Fruit fly (Drosophila melanogaster) whole organism, wandering third instar larva: ENCODE measurements around the gene CG18754.

ENCODE experiments used
- Abd-B ChIP-seq: fragments of >200 bp; optimal IDR thresholded peaks from 2 replicates; lab custom pipeline; 2017; ENCODE audit warnings: missing biosample characterization, missing genetic modification characterization
- CG32264 ChIP-seq: fragments of 200-800 bp; sonication (Bioruptor generic); optimal IDR thresholded peaks from 2 replicates; lab custom pipeline; 2016; ENCODE audit warnings: missing biosample characterization, missing genetic modification characterization
- CG9705 ChIP-seq: fragments of 200-800 bp; sonication (Bioruptor generic); optimal IDR thresholded peaks from 2 replicates; lab custom pipeline; 2018; ENCODE audit warnings: missing biosample characterization, mild to moderate bottlenecking, missing genetic modification characterization
- CrebA ChIP-seq: fragments of 200-800 bp; sonication (Bioruptor generic); optimal IDR thresholded peaks from 2 replicates; lab custom pipeline; 2016; ENCODE audit warnings: missing biosample characterization, mild to moderate bottlenecking, missing genetic modification characterization, borderline replicate concordance
- Dfd ChIP-seq: fragments of >200 bp; optimal IDR thresholded peaks from 2 replicates; lab custom pipeline; 2017; ENCODE audit warnings: missing biosample characterization, missing genetic modification characterization
- Dif ChIP-seq: fragments of 200-275, 200-300 bp; sonication (Bioruptor generic); optimal IDR thresholded peaks from 2 replicates; lab custom pipeline; 2018; ENCODE audit warnings: missing biosample characterization, missing genetic modification characterization; ENCODE audit not compliant: partially characterized antibody
- HLH106 ChIP-seq: fragments of 200-800 bp; optimal IDR thresholded peaks from 3 replicates; lab custom pipeline; 2019; ENCODE audit warnings: missing biosample characterization, mild to moderate bottlenecking, missing genetic modification characterization, moderate library complexity
- Hnf4 ChIP-seq: fragments of 200-800 bp; sonication (Bioruptor generic); optimal IDR thresholded peaks from 2 replicates; lab custom pipeline; 2016; ENCODE audit warnings: missing biosample characterization, mild to moderate bottlenecking, missing genetic modification characterization
- Hr78 ChIP-seq: fragments of >200 bp; optimal IDR thresholded peaks from 2 replicates; lab custom pipeline; 2017; ENCODE audit warnings: missing biosample characterization, missing genetic modification characterization
- Hr83 ChIP-seq: fragments of 200-300 bp; sonication (Bioruptor generic); optimal IDR thresholded peaks from 2 replicates; lab custom pipeline; 2016; ENCODE audit warnings: missing biosample characterization, mild to moderate bottlenecking, missing genetic modification characterization, moderate library complexity; ENCODE audit not compliant: poor library complexity, severe bottlenecking
- Jra ChIP-seq: sonication (Bioruptor generic); optimal IDR thresholded peaks from 2 replicates; lab custom pipeline; 2016; ENCODE audit warnings: missing biosample characterization, missing genetic modification characterization
- Mio ChIP-seq: sonication (Bioruptor generic); optimal IDR thresholded peaks from 2 replicates; lab custom pipeline; 2016; ENCODE audit warnings: missing biosample characterization, missing genetic modification characterization
- Myc ChIP-seq: fragments of >200 bp; optimal IDR thresholded peaks from 2 replicates; lab custom pipeline; 2017
- OdsH ChIP-seq: fragments of 200-800 bp; sonication (Bioruptor generic); optimal IDR thresholded peaks from 2 replicates; lab custom pipeline; 2016; ENCODE audit warnings: missing biosample characterization, mild to moderate bottlenecking, missing genetic modification characterization
- Rel ChIP-seq, 2 experiments: fragments of 200-800 bp; sonication (Bioruptor generic) in 1 of 2; optimal IDR thresholded peaks; 2 replicates in 1 of 2; 3 replicates in 1 of 2; lab custom pipeline; 2016 to 2019; ENCODE audit warnings: mild to moderate bottlenecking in 2 of 2, missing biosample characterization in 2 of 2, missing genetic modification characterization in 2 of 2, moderate library complexity in 1 of 2
- Sp1 ChIP-seq: fragments of 200-800 bp; sonication (Bioruptor generic); optimal IDR thresholded peaks from 3 replicates; lab custom pipeline; 2019; ENCODE audit warnings: missing biosample characterization, mild to moderate bottlenecking, missing genetic modification characterization, moderate library complexity
- Vsx2 ChIP-seq: fragments of 200-300, 225-300 bp; sonication (Bioruptor generic); optimal IDR thresholded peaks from 2 replicates; lab custom pipeline; 2018; ENCODE audit warnings: missing biosample characterization, missing genetic modification characterization; ENCODE audit not compliant: partially characterized antibody
- br ChIP-seq: fragments of 200-800 bp; sonication (Bioruptor generic); optimal IDR thresholded peaks from 2 replicates; lab custom pipeline; 2016; ENCODE audit warnings: missing biosample characterization, missing genetic modification characterization
- brk ChIP-seq: fragments of 200-800 bp; sonication (Bioruptor generic); optimal IDR thresholded peaks from 2 replicates; lab custom pipeline; 2016; ENCODE audit warnings: missing biosample characterization, mild to moderate bottlenecking, missing genetic modification characterization
- dl ChIP-seq, 2 experiments: fragments of 175-275, 200-275 bp in 1 of 2; fragments of 200-275 bp in 1 of 2; sonication (Bioruptor generic); optimal IDR thresholded peaks; lab custom pipeline; 2018; ENCODE audit warnings: mild to moderate bottlenecking in 2 of 2, missing biosample characterization in 2 of 2, missing genetic modification characterization in 2 of 2, moderate library complexity in 2 of 2; ENCODE audit not compliant: partially characterized antibody in 2 of 2, insufficient read depth in 1 of 2
- dmrt93B ChIP-seq: fragments of 200-800 bp; sonication (Bioruptor generic); optimal IDR thresholded peaks from 2 replicates; lab custom pipeline; 2018; ENCODE audit warnings: missing biosample characterization, mild to moderate bottlenecking, missing genetic modification characterization
- dsf ChIP-seq: sonication (Bioruptor generic); optimal IDR thresholded peaks from 2 replicates; lab custom pipeline; 2016; ENCODE audit warnings: missing biosample characterization, missing genetic modification characterization, borderline replicate concordance
- ey ChIP-seq: fragments of 200-800 bp; sonication (Bioruptor generic); optimal IDR thresholded peaks from 2 replicates; lab custom pipeline; 2016; ENCODE audit warnings: missing biosample characterization, missing genetic modification characterization
- foxo ChIP-seq, 2 experiments: fragments of 200-800 bp; sonication (Bioruptor generic); optimal IDR thresholded peaks; 2 replicates in 1 of 2; 3 replicates in 1 of 2; lab custom pipeline; 2016 to 2017; ENCODE audit warnings: missing biosample characterization in 2 of 2, missing genetic modification characterization in 2 of 2
- fru ChIP-seq: fragments of 200-800 bp; sonication (Bioruptor generic); optimal IDR thresholded peaks from 3 replicates; lab custom pipeline; 2016; ENCODE audit warnings: missing biosample characterization, mild to moderate bottlenecking, missing genetic modification characterization
- h ChIP-seq: fragments of 200-800 bp; sonication (Bioruptor generic); optimal IDR thresholded peaks from 3 replicates; lab custom pipeline; 2016; ENCODE audit warnings: missing biosample characterization, mild to moderate bottlenecking, missing genetic modification characterization
- jim ChIP-seq: fragments of 175-275, 200-325 bp; sonication (Bioruptor generic); optimal IDR thresholded peaks from 2 replicates; lab custom pipeline; 2016; ENCODE audit warnings: missing biosample characterization, mild to moderate bottlenecking, missing genetic modification characterization
- lola ChIP-seq: fragments of >200 bp; optimal IDR thresholded peaks from 2 replicates; lab custom pipeline; 2017; ENCODE audit warnings: missing biosample characterization, missing genetic modification characterization
- pan ChIP-seq: fragments of >200 bp; optimal IDR thresholded peaks from 2 replicates; lab custom pipeline; 2017
- psq ChIP-seq: fragments of 200-800 bp; sonication (Bioruptor generic); optimal IDR thresholded peaks from 3 replicates; lab custom pipeline; 2017; ENCODE audit warnings: missing biosample characterization, mild to moderate bottlenecking, missing genetic modification characterization, moderate library complexity
- rgr ChIP-seq: fragments of 200-800 bp; sonication (Bioruptor generic); optimal IDR thresholded peaks from 3 replicates; lab custom pipeline; 2016; ENCODE audit warnings: missing biosample characterization, mild to moderate bottlenecking, missing genetic modification characterization
- sage ChIP-seq: fragments of 200-800 bp; sonication (Bioruptor generic); optimal IDR thresholded peaks from 2 replicates; lab custom pipeline; 2016; ENCODE audit warnings: missing biosample characterization, mild to moderate bottlenecking, missing genetic modification characterization
- sv ChIP-seq: fragments of 200-800 bp; sonication (Bioruptor generic); optimal IDR thresholded peaks from 3 replicates; lab custom pipeline; 2016; ENCODE audit warnings: missing biosample characterization, missing genetic modification characterization
- tai ChIP-seq: sonication (Bioruptor generic); optimal IDR thresholded peaks from 2 replicates; lab custom pipeline; 2016; ENCODE audit warnings: missing biosample characterization, missing genetic modification characterization
- usp ChIP-seq: fragments of >200 bp; optimal IDR thresholded peaks from 2 replicates; lab custom pipeline; 2017; ENCODE audit warnings: missing biosample characterization, missing genetic modification characterization
- woc ChIP-seq: sonication (Bioruptor generic); optimal IDR thresholded peaks from 2 replicates; lab custom pipeline; 2016; ENCODE audit warnings: missing biosample characterization, mild to moderate bottlenecking, missing genetic modification characterization

CG18754 gene

DNA sequence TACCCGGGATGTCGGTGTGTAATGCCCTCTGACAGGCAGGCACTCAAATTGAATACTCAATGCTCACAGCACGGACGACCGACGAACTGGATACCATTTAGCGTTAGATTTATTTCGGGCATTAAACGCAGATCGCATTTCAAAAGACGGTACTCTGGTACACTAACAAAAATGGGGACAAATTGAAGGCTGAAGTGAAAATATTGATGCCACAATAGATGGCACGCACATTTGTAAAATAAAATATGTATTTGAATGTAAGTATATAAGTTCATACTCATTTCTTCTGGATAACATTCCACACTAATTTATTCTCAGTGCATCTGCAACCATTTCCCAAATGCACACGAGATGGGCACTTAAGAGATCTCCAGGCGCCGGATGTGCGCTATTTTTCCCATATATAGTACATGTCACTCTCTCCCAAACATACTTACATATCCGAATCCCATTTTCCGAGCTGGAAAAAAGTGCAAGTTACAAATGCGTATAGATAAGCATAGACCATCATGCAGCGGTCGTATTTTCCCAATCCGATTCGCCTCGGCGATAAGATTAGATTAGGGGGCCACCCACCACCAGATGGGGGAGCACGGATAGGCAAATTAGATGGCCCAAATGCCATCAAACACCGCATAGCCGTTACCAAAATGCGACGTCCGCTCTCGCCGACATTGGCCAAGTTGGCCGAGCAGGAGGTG, 25.8 kb downstream of the CG18754 start, which contains the start of gene CG10301:
Gene CG10301 (plus strand): TSS at position 651 of the 701 bp plus-strand sequence.
- TF ChIP-seq OdsH (GFP tag; lab: Kevin White, UChicago), result no peak
- peak; percentile 35 for TF ChIP-seq sv (GFP tag; lab: Kevin White, UChicago)
- TF ChIP-seq ey (GFP tag; lab: Kevin White, UChicago), result no peak
- no peak for TF ChIP-seq CG9705 (GFP tag; lab: Kevin White, UChicago)
- TF ChIP-seq pan (lab: Kevin White, UChicago), result no peak

DNA sequence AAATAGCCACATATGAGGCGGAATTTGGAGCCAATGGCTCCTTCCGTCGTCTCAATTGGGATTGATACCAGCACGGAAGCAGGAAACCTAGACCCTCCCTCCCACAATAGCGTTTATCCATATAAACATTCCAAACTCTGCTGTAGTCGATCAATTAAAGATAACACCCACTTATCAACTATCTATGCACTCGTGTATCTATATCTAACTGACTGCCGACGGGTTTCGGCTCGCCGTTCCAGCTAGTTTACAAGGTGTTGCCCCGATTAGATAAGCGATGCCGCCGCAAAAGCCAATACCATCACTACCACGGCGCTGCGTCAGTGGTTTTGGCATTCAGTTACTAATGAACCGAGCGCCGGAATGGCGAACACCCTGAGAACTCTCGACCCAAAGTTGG, 27.3 kb downstream of the CG18754 start, which contains the start of gene CG10300:
Gene CG10300 (plus strand): TSS at position 333 of the 400 bp plus-strand sequence.
- TF ChIP-seq ey (GFP tag; lab: Kevin White, UChicago) (no peak), dsf (GFP tag; lab: Kevin White, UChicago) (no peak), Myc (lab: Kevin White, UChicago) (no peak), jim (GFP tag; lab: Kevin White, UChicago) (no peak), brk (GFP tag; lab: Kevin White, UChicago) (no peak), CG9705 (GFP tag; lab: Kevin White, UChicago) (no peak), tai (GFP tag; lab: Kevin White, UChicago) (no peak)

DNA sequence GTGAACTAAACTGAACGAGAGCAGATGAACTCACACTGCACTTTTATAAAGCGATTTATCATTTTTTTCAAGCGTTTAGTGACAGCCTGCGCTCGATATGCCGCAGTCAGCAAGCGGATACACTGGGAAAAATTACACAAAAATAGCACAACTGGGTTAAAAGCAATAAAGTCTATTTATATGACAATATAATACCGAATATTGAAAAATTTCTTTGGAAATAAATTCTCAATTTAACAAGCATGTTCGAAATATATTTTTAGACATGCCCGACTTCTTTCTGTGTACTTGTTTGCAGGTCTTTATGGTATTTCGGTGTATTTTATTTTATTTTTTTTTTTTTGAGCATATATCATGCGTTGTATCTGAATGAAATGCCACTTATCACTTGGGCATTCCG, 30.0 kb downstream of the CG18754 start:
- TF ChIP-seq ey (GFP tag; lab: Kevin White, UChicago) (peak; percentile 86), psq (GFP tag; lab: Kevin White, UChicago) (peak; percentile 76), CG9705 (GFP tag; lab: Kevin White, UChicago) (peak; percentile 74), h (GFP tag; lab: Kevin White, UChicago) (peak; percentile 90), HLH106 (peak; percentile 78), Hr83 (GFP tag; lab: Kevin White, UChicago) (no peak), Hnf4 (GFP tag; lab: Kevin White, UChicago) (peak; percentile 91), sv (GFP tag; lab: Kevin White, UChicago) (peak; percentile 45), br (GFP tag; lab: Kevin White, UChicago) (peak; percentile 90), Abd-B (GFP tag; lab: Kevin White, UChicago) (no peak), Sp1 (GFP tag; lab: Kevin White, UChicago) (peak; percentile 86), OdsH (GFP tag; lab: Kevin White, UChicago) (peak; percentile 88), fru (GFP tag; lab: Kevin White, UChicago) (peak; percentile 87), jim (GFP tag; lab: Kevin White, UChicago) (no peak), dl (GFP tag; optimal IDR thresholded peaks at IDR 0.05; lab: Kevin White, UChicago; ENCODE audit: insufficient read depth in 1 of 2, partially characterized antibody in 2 of 2) (no peak), usp (no peak), dmrt93B (GFP tag; lab: Kevin White, UChicago) (peak; percentile 75), foxo (GFP tag; optimal IDR thresholded peaks at IDR 0.05; lab: Kevin White, UChicago) (peak; percentile 55 to 88), Mio (GFP tag; lab: Kevin White, UChicago) (peak; percentile 10), rgr (GFP tag; lab: Kevin White, UChicago) (peak; percentile 87), Rel (GFP tag; optimal IDR thresholded peaks at IDR 0.05; lab: Kevin White, UChicago) (peak; percentile 22), Rel (tag; optimal IDR thresholded peaks at IDR 0.05; lab: Kevin White, UChicago) (peak; percentile 21), Jra (GFP tag; lab: Kevin White, UChicago) (peak; percentile 83), Myc (lab: Kevin White, UChicago) (no peak), Dif (no peak), lola (GFP tag; lab: Kevin White, UChicago) (no peak), sage (GFP tag; lab: Kevin White, UChicago) (peak; percentile 65), Hr78 (GFP tag; lab: Kevin White, UChicago) (no peak), tai (GFP tag; lab: Kevin White, UChicago) (peak; percentile 76), Dfd (no peak), brk (GFP tag; lab: Kevin White, UChicago) (peak; percentile 72), Vsx2 (GFP tag; lab: Kevin White, UChicago) (no peak), dsf (GFP tag; lab: Kevin White, UChicago) (peak; percentile 37), CG32264 (GFP tag; lab: Kevin White, UChicago) (peak; percentile 61), woc (GFP tag; lab: Kevin White, UChicago) (peak; percentile 65), CrebA (no peak)
